Worm (Caenorhabditis elegans): ENCODE results near the gene ddx-23.

The ddx-23 gene

ce11 chrIII:5876867-5877641 lies 24.0 kb upstream of the ddx-23 start:
- TF ChIP-seq unc-62 (GFP tag; optimal IDR thresholded peaks at IDR 0.05) = no peak

DNA sequence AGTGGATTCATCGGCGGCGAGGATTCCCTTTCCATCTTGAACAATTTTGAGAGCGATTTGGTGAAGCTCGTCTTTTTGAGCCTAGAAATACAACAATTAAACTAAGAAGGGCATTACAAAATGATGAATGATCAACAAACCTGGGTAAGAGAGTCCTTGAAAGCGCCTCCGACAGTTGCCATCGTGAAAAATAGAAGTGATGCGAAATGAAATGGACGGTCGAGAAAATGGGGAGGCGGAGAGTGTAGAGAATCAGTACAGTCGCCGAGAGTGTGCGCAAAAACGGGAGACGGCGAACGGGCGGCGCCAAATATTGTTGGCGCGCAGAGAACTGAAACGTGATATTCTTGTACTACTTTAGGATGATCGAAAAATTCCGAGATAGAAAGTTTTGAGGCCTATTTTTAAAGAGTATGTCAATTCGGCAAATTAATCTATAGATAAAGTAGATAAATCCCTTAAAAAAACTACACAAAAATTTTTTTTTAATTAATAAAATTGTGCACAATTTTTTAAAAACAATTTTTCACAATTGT lies 23.1 kb upstream of the ddx-23 start, which contains the start of gene aldo-2:
TSS of gene aldo-2 (minus strand) at position 486 of the 536 bp plus-strand sequence.
- no peak for TF ChIP-seq unc-62 (GFP tag; optimal IDR thresholded peaks at IDR 0.05)

ce11 chrIII:5875705-5876104 lies 22.6 kb upstream of the ddx-23 start:
- TF ChIP-seq unc-62 (GFP tag; optimal IDR thresholded peaks at IDR 0.05) = no peak

- no peak for TF ChIP-seq unc-62 (GFP tag; optimal IDR thresholded peaks at IDR 0.05)
Observed at ce11 chrIII:5875418-5875702, 22.3 kb upstream of the ddx-23 start.

DNA sequence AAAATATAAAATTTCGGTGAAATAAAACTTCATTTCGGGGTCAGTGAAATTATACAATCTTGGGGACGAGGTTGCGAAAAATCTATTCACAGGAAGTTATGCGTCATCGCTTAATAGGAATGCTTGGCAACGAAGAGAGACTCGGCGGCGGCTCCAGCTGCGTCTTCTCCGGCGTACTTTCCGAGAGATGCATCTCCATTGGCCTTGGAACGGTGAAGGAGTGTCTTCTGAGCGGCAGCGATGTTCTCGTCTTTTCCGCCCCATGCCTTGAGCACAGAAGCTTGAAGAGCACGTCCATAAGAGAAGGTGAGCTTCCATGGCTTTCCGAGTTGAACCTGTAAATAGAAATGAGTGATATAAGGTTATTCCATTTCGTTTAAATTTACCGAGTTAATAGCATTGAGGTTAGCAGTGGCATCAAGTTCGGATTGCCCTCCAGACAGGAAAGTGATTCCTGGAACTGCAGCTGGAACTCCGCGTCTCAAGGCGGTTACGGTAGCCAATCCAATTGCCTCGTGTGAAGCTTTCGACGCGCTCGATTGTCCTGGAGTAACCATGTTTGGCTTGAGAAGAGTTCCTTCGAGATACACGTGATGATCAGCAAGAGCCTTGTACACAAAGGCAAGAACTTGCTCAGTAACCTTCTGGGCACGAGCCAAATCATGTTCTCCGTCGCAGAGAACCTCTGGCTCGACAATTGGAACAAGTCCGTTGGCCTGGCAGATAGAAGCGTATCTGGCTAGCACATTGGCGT lies 21.8 kb upstream of the ddx-23 start:
- TF ChIP-seq unc-62 (GFP tag; optimal IDR thresholded peaks at IDR 0.05) = no peak

DNA sequence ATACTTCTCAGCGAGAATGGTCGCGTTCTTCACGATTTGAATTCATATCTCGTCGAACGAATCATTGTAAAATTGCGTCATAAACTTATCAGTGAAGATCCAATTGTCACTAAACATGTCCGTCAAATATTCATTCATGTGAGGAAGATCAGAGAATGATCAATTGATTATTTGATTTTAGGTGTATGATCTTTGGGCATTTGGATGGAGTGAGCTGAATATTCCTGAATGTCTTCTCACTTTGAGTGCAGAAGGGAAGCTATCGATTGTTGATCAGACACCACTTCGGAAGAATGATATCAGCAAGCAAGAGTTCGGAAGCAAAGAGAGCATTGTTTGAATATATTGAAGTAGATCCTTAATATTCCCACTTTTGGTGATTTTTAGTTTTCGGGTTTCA lies 21.2 kb upstream of the ddx-23 start:
- TF ChIP-seq unc-62 (GFP tag; optimal IDR thresholded peaks at IDR 0.05) = no peak

ce11 chrIII:5872288-5872687 lies 19.2 kb upstream of the ddx-23 start:
- TF ChIP-seq unc-62 (GFP tag; optimal IDR thresholded peaks at IDR 0.05) = no peak

DNA sequence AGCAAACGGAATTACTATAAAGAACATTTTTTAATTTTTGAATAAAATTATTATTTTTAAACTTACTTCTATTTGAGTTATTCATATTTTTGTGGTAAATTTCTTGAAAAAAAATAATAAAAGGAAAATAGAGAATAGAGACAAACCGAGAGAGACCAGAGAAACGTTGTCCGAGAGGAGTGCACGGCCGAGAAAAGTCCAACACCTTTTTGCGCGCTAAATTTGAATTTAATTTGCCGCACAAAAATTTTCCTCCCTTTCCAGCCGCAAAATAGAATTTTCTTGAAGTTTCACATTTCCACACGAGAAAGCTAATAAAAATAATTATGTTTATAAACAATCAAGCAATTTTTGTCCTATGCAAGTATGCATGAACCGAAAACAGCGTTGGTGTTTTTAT lies 18.7 kb upstream of the ddx-23 start, which contains the start of the genes F01F1.11 and F01F1.3:
TSS of gene F01F1.11 (minus strand) at position 118 of the 400 bp plus-strand sequence.
TSS of gene F01F1.3 (plus strand) at position 179 of the 400 bp plus-strand sequence.
- TF ChIP-seq unc-62 (GFP tag; optimal IDR thresholded peaks at IDR 0.05) = no peak

DNA sequence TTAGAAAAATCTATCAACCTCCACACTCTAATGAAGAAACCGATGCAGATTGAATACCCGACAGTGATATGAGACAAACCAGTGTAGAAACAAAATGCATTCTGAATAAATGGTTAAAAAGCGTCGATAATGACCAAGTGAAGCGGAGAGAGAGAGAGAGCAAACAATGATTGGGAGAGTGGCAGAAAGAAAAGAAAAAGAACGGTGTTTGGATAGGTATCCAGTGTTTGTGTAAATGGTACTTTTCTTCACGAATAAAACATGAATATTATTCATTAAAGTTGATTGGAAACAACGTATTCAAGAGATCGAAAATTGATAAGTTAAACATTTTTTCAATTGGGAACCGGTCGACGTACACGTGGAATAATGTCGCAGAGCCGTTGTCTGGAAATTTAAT lies 16.4 kb upstream of the ddx-23 start, which contains the start of gene F01F1.15:
TSS of gene F01F1.15 (minus strand) at position 101 of the 400 bp plus-strand sequence.
- TF ChIP-seq unc-62 (GFP tag; optimal IDR thresholded peaks at IDR 0.05) = no peak

- no peak for TF ChIP-seq unc-62 (GFP tag; optimal IDR thresholded peaks at IDR 0.05)
Observed at ce11 chrIII:5868401-5868800, 15.3 kb upstream of the ddx-23 start, which contains the start of gene eng-1. eng-1 (minus strand) TSS chrIII:5868501.

- no peak for TF ChIP-seq unc-62 (GFP tag; optimal IDR thresholded peaks at IDR 0.05)
Observed at ce11 chrIII:5864270-5864669, 11.2 kb upstream of the ddx-23 start, which contains the start of gene rabn-5. rabn-5 (plus strand) TSS chrIII:5864553.

DNA sequence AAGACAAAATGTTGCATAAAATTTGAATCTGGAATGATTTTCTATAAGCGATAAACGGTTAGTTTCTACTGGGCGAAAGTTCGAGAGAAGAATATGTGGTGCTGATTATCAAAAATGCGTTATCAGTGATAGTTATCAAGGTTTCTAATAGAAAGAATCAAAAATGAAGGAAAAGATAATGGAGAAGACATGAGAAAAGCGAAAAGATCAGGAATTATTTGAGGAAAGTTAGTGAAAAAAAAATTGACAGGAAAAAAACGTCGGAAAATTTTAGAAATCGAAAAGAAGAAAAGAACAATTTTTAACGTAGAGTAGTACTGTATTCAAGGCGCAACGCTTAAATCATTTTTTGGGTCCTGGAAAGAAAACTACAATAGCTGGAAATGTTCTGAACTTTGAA lies 10.7 kb upstream of the ddx-23 start, which contains the start of gene dnpp-1:
TSS of gene dnpp-1 (minus strand) at position 30 of the 400 bp plus-strand sequence.
- no peak for TF ChIP-seq unc-62 (GFP tag; optimal IDR thresholded peaks at IDR 0.05)

ce11 chrIII:5859008-5859407 lies 5.9 kb upstream of the ddx-23 start, which contains the start of gene dpf-4:
dpf-4 (plus strand) TSS chrIII:5859308.
- TF ChIP-seq unc-62 (GFP tag; optimal IDR thresholded peaks at IDR 0.05) = no peak

- TF ChIP-seq unc-62 (GFP tag; optimal IDR thresholded peaks at IDR 0.05) = no peak
Observed at ce11 chrIII:5855637-5856179, 2.6 kb upstream of the ddx-23 start, which contains the start of the genes cct-6 and alh-9. cct-6 (minus strand) TSS chrIII:5855687. alh-9 (plus strand) TSS chrIII:5856018.

ce11 chrIII:5846412-5846811 lies 6.7 kb downstream of the ddx-23 start:
- TF ChIP-seq unc-62 (GFP tag; optimal IDR thresholded peaks at IDR 0.05) = no peak

ce11 chrIII:5845483-5845882 lies 7.6 kb downstream of the ddx-23 start:
- no peak for TF ChIP-seq unc-62 (GFP tag; optimal IDR thresholded peaks at IDR 0.05)

Data from whole organism, dauer.